Worm (Caenorhabditis elegans): Measurements from ENCODE around the gene pei-1.
"Not testable (repeated sequence)": the region's sequence is repeated elsewhere in the genome, so short reads cannot be mapped to it uniquely, and the experiment has no call there.

pei-1 gene

DNA sequence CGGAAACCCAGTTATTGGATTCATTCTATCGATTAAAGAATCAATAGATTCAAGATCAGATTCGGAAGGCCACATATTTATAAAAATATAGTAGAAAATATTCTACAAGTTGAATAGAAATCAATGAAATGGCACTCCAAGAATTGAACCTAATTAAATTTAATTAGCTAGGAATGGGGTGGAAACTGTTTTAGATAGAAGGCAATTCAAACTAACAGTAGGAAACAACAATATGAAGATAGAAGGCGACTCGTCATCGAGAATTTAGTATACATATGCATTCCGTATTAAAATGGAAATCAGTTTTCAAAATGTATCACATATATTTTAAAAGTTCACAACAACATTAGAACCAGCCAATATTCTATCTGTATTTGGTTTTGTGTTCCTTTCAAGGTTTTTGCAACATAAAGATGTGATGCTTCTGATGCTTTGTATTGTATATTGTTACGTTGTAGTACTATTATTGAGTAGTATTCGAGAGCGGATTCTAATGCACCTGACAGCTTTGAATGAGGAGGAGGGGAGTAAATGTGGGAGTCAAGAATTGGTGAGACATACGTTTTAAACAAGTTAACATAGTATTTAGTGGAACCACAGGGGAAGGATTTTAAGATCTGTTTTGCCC lies 3.6 kb upstream of the pei-1 start, which contains the start of the genes F27C8.3 and F27C8.2:
TSS of gene F27C8.3 (minus strand) at position 101 of the 628 bp plus-strand sequence.
TSS of gene F27C8.2 (plus strand) at position 578 of the 628 bp plus-strand sequence.
- not testable (repeated sequence) for TF ChIP-seq sox-4 (tag; optimal IDR thresholded peaks at IDR 0.05); ama-1 (optimal IDR thresholded peaks at IDR 0.05); mec-3 (tag; optimal IDR thresholded peaks at IDR 0.05; ENCODE audit: borderline replicate concordance)

DNA sequence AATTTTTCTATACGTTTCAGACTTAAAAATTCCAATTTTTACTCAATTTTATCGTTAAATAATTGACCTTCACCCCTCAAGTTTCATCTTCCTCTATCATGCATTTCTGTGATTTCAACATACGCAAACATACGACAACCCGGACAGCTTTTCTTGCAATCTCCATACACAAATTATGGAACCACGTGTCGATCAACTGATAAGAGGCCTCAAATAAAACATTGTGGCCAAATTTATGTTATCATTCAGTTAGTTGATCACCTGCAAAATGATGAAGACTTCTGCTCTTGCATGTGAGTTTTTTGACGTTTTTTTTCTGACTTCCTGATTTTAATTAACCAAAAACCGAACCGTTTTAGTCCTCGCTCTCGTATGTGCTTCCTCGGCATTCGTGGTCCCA lies 1.1 kb upstream of the pei-1 start, which contains the start of gene spp-18:
TSS of gene spp-18 (plus strand) at position 257 of the 400 bp plus-strand sequence.
- TF ChIP-seq ets-4 (tag; optimal IDR thresholded peaks at IDR 0.05) (no peak), elt-2 (tag; optimal IDR thresholded peaks at IDR 0.05) (peak; percentile 27), sox-2 (GFP tag; IDR thresholded peaks at IDR 0.05) (no peak), ama-1 (optimal IDR thresholded peaks at IDR 0.05) (no peak)

DNA sequence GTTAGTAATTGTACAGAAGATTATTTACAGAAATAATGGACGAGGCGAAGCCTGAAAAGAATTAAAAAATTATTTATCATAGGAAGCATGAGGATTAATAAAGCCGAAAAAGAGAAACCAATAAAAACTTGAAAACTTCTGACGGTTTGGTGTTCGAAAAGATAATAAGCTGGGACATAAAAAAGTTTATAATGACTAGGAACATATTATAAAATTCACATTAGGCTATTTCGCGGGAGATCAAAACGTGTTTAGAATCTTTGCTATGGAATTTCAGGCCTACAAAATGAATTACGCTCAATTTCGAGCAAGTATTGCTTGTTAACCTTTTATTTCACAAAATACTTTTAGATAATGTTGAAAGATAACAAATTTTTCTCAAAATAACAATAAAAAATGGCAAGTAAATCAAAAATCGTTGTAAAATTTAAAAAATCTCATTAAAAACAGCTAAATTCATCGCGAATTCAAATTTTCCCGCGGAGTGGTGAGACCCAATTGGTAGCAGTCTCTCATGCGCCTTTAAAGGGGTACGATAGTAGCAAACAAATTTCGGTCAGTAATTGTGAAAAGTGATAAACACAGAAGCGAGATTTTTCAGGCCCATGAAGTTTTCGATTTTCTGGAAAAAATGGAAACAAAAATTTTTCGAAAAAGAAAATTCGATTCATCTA lies 3.4 kb downstream of the pei-1 start, which contains the start of gene trcs-1:
TSS of gene trcs-1 (minus strand) at position 51 of the 674 bp plus-strand sequence.
- TF ChIP-seq K02D7.2 (tag; optimal IDR thresholded peaks at IDR 0.05) (no peak), ceh-24 (tag; optimal IDR thresholded peaks at IDR 0.05) (no peak), T23F11.4 (GFP tag; optimal IDR thresholded peaks at IDR 0.05) (no peak), ztf-16 (tag; optimal IDR thresholded peaks at IDR 0.05) (no peak), ceh-31 (tag; optimal IDR thresholded peaks at IDR 0.05) (no peak), ets-4 (tag; optimal IDR thresholded peaks at IDR 0.05) (no peak), pag-3 (tag; optimal IDR thresholded peaks at IDR 0.05; ENCODE audit: borderline replicate concordance) (no peak)

DNA sequence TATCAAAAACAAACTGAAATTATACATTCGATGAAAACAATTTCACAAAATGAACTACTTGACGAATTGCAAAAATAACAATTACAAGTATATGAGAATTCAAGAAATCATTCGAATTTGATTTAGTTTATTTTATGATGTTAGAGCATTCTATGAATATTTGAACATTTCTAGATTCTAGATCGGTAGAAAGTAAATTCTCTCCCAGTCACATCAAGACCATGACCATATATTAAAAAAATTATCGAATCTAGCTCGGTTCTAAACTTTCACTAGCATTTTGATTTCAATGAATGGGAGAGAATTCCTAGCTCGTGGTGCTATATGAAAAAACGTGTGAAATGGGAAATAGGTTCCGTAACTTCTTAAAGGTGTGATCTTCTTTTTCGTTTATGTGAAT lies 8.0 kb downstream of the pei-1 start:
- TF ChIP-seq ceh-22 (tag; optimal IDR thresholded peaks at IDR 0.05) (no peak), sdc-2 (tag; optimal IDR thresholded peaks at IDR 0.05) (no peak), pag-3 (tag; optimal IDR thresholded peaks at IDR 0.05; ENCODE audit: borderline replicate concordance) (no peak), fkh-6 (tag; optimal IDR thresholded peaks at IDR 0.05) (no peak), che-1 (tag; optimal IDR thresholded peaks at IDR 0.05) (no peak), pros-1 (tag; optimal IDR thresholded peaks at IDR 0.05) (no peak), fkh-10 (GFP tag; optimal IDR thresholded peaks at IDR 0.05) (no peak), ceh-6 (GFP tag; optimal IDR thresholded peaks at IDR 0.05) (no peak), hlh-8 (tag; optimal IDR thresholded peaks at IDR 0.05) (no peak), ceh-18 (tag; optimal IDR thresholded peaks at IDR 0.05) (no peak), ceh-14 (tag; optimal IDR thresholded peaks at IDR 0.05) (no peak), unc-42 (tag; optimal IDR thresholded peaks at IDR 0.05) (no peak), mec-3 (tag; optimal IDR thresholded peaks at IDR 0.05; ENCODE audit: borderline replicate concordance) (no peak), sox-4 (tag; optimal IDR thresholded peaks at IDR 0.05) (no peak), sox-2 (GFP tag; IDR thresholded peaks at IDR 0.05) (no peak), pha-2 (tag; optimal IDR thresholded peaks at IDR 0.05) (no peak)

DNA sequence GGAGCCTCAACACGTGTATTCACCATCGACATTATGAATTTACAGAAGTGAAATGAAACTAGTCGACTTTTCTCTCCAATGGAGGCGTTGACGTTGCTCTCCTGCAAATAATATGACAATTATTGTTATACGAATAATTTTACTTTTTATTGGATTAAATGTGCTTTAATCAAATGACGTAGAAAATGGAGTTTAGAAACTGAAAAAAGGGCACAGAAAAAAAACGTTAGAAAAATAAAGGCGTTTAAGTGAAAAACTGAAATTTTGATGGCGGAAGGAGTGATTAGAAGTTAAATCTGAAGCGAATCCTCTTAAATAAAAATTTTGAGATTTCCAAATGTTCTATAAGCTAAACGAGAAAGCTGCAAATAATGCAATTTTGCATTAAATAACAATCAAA lies 12.3 kb downstream of the pei-1 start, which contains the start of gene npr-2:
TSS of gene npr-2 (minus strand) at position 101 of the 400 bp plus-strand sequence.
- no peak for TF ChIP-seq ceh-22 (tag; optimal IDR thresholded peaks at IDR 0.05)
- TF ChIP-seq nfya-1 (tag; optimal IDR thresholded peaks at IDR 0.05), result no peak
- no peak for TF ChIP-seq ahr-1 (tag; optimal IDR thresholded peaks at IDR 0.05)
- no peak for TF ChIP-seq tbx-2 (tag; optimal IDR thresholded peaks at IDR 0.05)
- TF ChIP-seq sox-2 (GFP tag; IDR thresholded peaks at IDR 0.05), result no peak
- TF ChIP-seq ttx-3 (tag; optimal IDR thresholded peaks at IDR 0.05), result no peak
- no peak for TF ChIP-seq ceh-19 (GFP tag; optimal IDR thresholded peaks at IDR 0.05)
- TF ChIP-seq hlh-13 (GFP tag; optimal IDR thresholded peaks at IDR 0.05), result no peak
- TF ChIP-seq pha-2 (tag; optimal IDR thresholded peaks at IDR 0.05), result no peak

DNA sequence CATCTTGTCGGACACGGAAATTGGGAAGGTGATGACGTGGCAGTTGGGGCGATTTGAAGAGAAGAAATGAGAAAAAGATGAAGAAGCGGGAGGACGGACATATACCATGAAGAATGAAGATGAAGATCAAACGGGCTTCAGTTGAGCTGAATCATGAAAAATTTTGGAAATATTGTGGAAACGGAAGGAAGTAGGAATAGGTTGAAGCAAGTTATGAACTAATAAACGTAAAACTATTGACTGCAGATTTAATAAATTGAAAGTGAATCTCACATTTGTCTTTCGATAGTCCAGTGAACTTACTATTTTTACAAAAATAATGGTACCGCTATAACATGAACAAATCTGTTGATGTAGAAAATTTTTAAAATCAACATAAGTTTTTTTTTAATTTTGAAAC lies 25.8 kb downstream of the pei-1 start, which contains the start of gene lron-14:
TSS of gene lron-14 (minus strand) at position 101 of the 400 bp plus-strand sequence.
- no peak for TF ChIP-seq ceh-48 (tag; optimal IDR thresholded peaks at IDR 0.05)
- no peak for TF ChIP-seq ceh-6 (GFP tag; optimal IDR thresholded peaks at IDR 0.05)
